Fruit fly (Drosophila melanogaster) whole organism, embryonic: ENCODE data around the gene Bet5.

Experiments used
- Atf3 ChIP-seq: fragments of 200-800 bp; sonication (Bioruptor generic); optimal IDR thresholded peaks from 3 replicates; lab custom pipeline; 2016; ENCODE audit warnings: missing biosample characterization, missing genetic modification characterization
- CG10462 ChIP-seq: fragments of 200-800 bp; sonication (Bioruptor generic); optimal IDR thresholded peaks from 2 replicates; lab custom pipeline; 2016; ENCODE audit warnings: missing biosample characterization, missing genetic modification characterization
- CG10654 ChIP-seq: fragments of 200-800 bp; sonication (Bioruptor generic); optimal IDR thresholded peaks from 2 replicates; lab custom pipeline; 2016; ENCODE audit warnings: missing biosample characterization, missing genetic modification characterization
- CG11085 ChIP-seq: fragments of 200-800 bp; sonication (Bioruptor generic); IDR thresholded peaks from 2 replicates; pipeline ENCODE4 v1.3.6; 2022; ENCODE audit warnings: missing biosample characterization, missing genetic modification characterization
- CG11093 ChIP-seq: fragments of 200-800 bp; sonication (Bioruptor generic); IDR thresholded peaks from 3 replicates; pipeline ENCODE4 v1.3.6; 2022; ENCODE audit warnings: missing biosample characterization, missing genetic modification characterization
- CG11247 ChIP-seq: fragments of 200-800 bp; sonication (Bioruptor generic); IDR thresholded peaks from 2 replicates; pipeline ENCODE4 v1.3.6; 2022; ENCODE audit warnings: missing biosample characterization, missing genetic modification characterization
- CG12769 ChIP-seq: fragments of 200-800 bp; sonication (Bioruptor generic); optimal IDR thresholded peaks from 2 replicates; lab custom pipeline; 2019; ENCODE audit warnings: missing biosample characterization, mild to moderate bottlenecking, missing genetic modification characterization, moderate library complexity
- CG13894 ChIP-seq: fragments of 200-800 bp; sonication (Bioruptor generic); optimal IDR thresholded peaks from 3 replicates; lab custom pipeline; 2018; ENCODE audit warnings: missing biosample characterization, mild to moderate bottlenecking, missing genetic modification characterization, moderate library complexity
- CG14710 ChIP-seq: fragments of 200-800 bp; sonication (Bioruptor generic); optimal IDR thresholded peaks from 3 replicates; lab custom pipeline; 2019; ENCODE audit warnings: missing biosample characterization, mild to moderate bottlenecking, missing genetic modification characterization, moderate library complexity
- CG15479 ChIP-seq: fragments of 200-800 bp; sonication (Bioruptor generic); optimal IDR thresholded peaks from 3 replicates; lab custom pipeline; 2019; ENCODE audit warnings: missing biosample characterization, mild to moderate bottlenecking, missing genetic modification characterization, moderate library complexity
- CG17359 ChIP-seq: fragments of 200-800 bp; sonication (Bioruptor generic); optimal IDR thresholded peaks from 3 replicates; lab custom pipeline; 2018; ENCODE audit warnings: missing biosample characterization, mild to moderate bottlenecking, missing genetic modification characterization, moderate library complexity
- CG17568 ChIP-seq: fragments of 200-800 bp; sonication (Bioruptor generic); optimal IDR thresholded peaks from 2 replicates; lab custom pipeline; 2018; ENCODE audit warnings: missing biosample characterization, mild to moderate bottlenecking, missing genetic modification characterization, moderate library complexity
- CG1792 ChIP-seq: fragments of 200-800 bp; sonication (Bioruptor generic); optimal IDR thresholded peaks from 2 replicates; lab custom pipeline; 2016; ENCODE audit warnings: missing biosample characterization, missing genetic modification characterization
- CG18619 ChIP-seq: fragments of 200-800 bp; sonication (Bioruptor generic); optimal IDR thresholded peaks from 3 replicates; lab custom pipeline; 2017; ENCODE audit warnings: missing biosample characterization, mild to moderate bottlenecking, missing genetic modification characterization
- CG2116 ChIP-seq: fragments of 200-800 bp; sonication (Bioruptor generic); optimal IDR thresholded peaks from 3 replicates; lab custom pipeline; 2018; ENCODE audit warnings: missing biosample characterization, mild to moderate bottlenecking, missing genetic modification characterization
- CG2129 ChIP-seq: fragments of 200-800 bp; sonication (Bioruptor generic); IDR thresholded peaks from 2 replicates; pipeline ENCODE4 v1.3.6; 2022; ENCODE audit warnings: missing biosample characterization, missing genetic modification characterization; ENCODE audit not compliant: partially characterized antibody
- CG31365 ChIP-seq: fragments of 200-800 bp; sonication (Bioruptor generic); optimal IDR thresholded peaks from 2 replicates; lab custom pipeline; 2018; ENCODE audit warnings: missing biosample characterization, mild to moderate bottlenecking, missing genetic modification characterization
- CG31388 ChIP-seq: fragments of 200-800 bp; sonication (Bioruptor generic); optimal IDR thresholded peaks from 2 replicates; lab custom pipeline; 2016; ENCODE audit warnings: missing biosample characterization, missing genetic modification characterization
- CG32772 ChIP-seq: fragments of 200-800 bp; sonication (Bioruptor generic); IDR thresholded peaks from 2 replicates; pipeline ENCODE4 v1.3.6; 2022; ENCODE audit warnings: missing biosample characterization, missing genetic modification characterization
- CG3281 ChIP-seq: fragments of 200-800 bp; sonication (Bioruptor generic); optimal IDR thresholded peaks from 3 replicates; lab custom pipeline; 2017; ENCODE audit warnings: missing biosample characterization, mild to moderate bottlenecking, missing genetic modification characterization
- CG34422 ChIP-seq: fragments of 200-800 bp; sonication (Bioruptor generic); IDR thresholded peaks from 3 replicates; pipeline ENCODE4 v1.3.6; 2022; ENCODE audit warnings: missing biosample characterization, missing genetic modification characterization
- CG4854 ChIP-seq: fragments of 200-800 bp; sonication (Bioruptor generic); optimal IDR thresholded peaks from 2 replicates; lab custom pipeline; 2016; ENCODE audit warnings: missing biosample characterization, missing genetic modification characterization, inconsistent platforms
- Chrac-16 ChIP-seq: fragments of 200-800 bp; sonication (Bioruptor generic); optimal IDR thresholded peaks from 3 replicates; lab custom pipeline; 2016; ENCODE audit warnings: missing biosample characterization, missing genetic modification characterization
- Dad ChIP-seq: fragments of 200-800 bp; sonication (Bioruptor generic); optimal IDR thresholded peaks from 3 replicates; lab custom pipeline; 2016; ENCODE audit warnings: missing biosample characterization, missing genetic modification characterization
- Dip2 ChIP-seq: fragments of 200-800 bp; sonication (Bioruptor generic); IDR thresholded peaks from 2 replicates; pipeline ENCODE4 v1.3.6; 2022; ENCODE audit warnings: missing biosample characterization, missing genetic modification characterization
- E2f2 ChIP-seq: fragments of 200-800 bp; sonication (Bioruptor generic); IDR thresholded peaks from 2 replicates; pipeline ENCODE4 v1.3.6; 2022; ENCODE audit warnings: missing biosample characterization, missing genetic modification characterization
- Fer2 ChIP-seq: fragments of 200-800 bp; sonication (Bioruptor generic); optimal IDR thresholded peaks from 2 replicates; lab custom pipeline; 2018; ENCODE audit warnings: missing biosample characterization, mild to moderate bottlenecking, missing genetic modification characterization, moderate library complexity
- H2.0 ChIP-seq: fragments of 200-800 bp; sonication (Bioruptor generic); IDR thresholded peaks from 2 replicates; pipeline ENCODE4 v1.3.6; 2022; ENCODE audit warnings: missing biosample characterization, missing genetic modification characterization
- HLH54F ChIP-seq: fragments of 200-800 bp; sonication (Bioruptor generic); optimal IDR thresholded peaks from 3 replicates; lab custom pipeline; 2016; ENCODE audit warnings: missing biosample characterization, missing genetic modification characterization
- Med ChIP-seq: fragments of 200-800 bp; sonication (Bioruptor generic); peaks from one replicate; lab custom pipeline; 2016; ENCODE audit warnings: missing biosample characterization, missing genetic modification characterization, mild to moderate bottlenecking, inconsistent platforms, moderate library complexity
- Myb ChIP-seq: fragments of 200-800 bp; sonication (Bioruptor generic); optimal IDR thresholded peaks from 2 replicates; lab custom pipeline; 2016; ENCODE audit warnings: missing biosample characterization, missing genetic modification characterization
- Nf-YA ChIP-seq: fragments of 200-800 bp; sonication (Bioruptor generic); IDR thresholded peaks from 2 replicates; pipeline ENCODE4 v1.3.6; 2022; ENCODE audit warnings: missing biosample characterization, missing genetic modification characterization
- Pdp1 ChIP-seq, 2 experiments: fragments of 200-800 bp; sonication (Bioruptor generic); optimal IDR thresholded peaks; 3 replicates each; lab custom pipeline; 2016; ENCODE audit warnings: missing biosample characterization in 2 of 2, missing genetic modification characterization in 2 of 2, mild to moderate bottlenecking in 1 of 2, moderate library complexity in 1 of 2
- Ssrp ChIP-seq: fragments of 200-800 bp; sonication (Bioruptor generic); optimal IDR thresholded peaks from 2 replicates; lab custom pipeline; 2018; ENCODE audit warnings: missing biosample characterization, mild to moderate bottlenecking, missing genetic modification characterization, moderate library complexity
- ab ChIP-seq: fragments of 200-800 bp; sonication (Bioruptor generic); optimal IDR thresholded peaks from 2 replicates; lab custom pipeline; 2016; ENCODE audit warnings: missing biosample characterization, missing genetic modification characterization
- chinmo ChIP-seq: fragments of 200-800 bp; sonication (Bioruptor generic); IDR thresholded peaks from 4 replicates; pipeline ENCODE4 v1.3.6; 2022; ENCODE audit warnings: missing biosample characterization, missing genetic modification characterization; ENCODE audit not compliant: partially characterized antibody
- da ChIP-seq: fragments of 200-800 bp; sonication (Bioruptor generic); optimal IDR thresholded peaks from 2 replicates; lab custom pipeline; 2016; ENCODE audit warnings: missing biosample characterization, missing genetic modification characterization
- dmrt11E ChIP-seq: fragments of 200-800 bp; sonication (Bioruptor generic); optimal IDR thresholded peaks from 3 replicates; lab custom pipeline; 2018; ENCODE audit warnings: missing biosample characterization, mild to moderate bottlenecking, missing genetic modification characterization, moderate library complexity
- gcm ChIP-seq: fragments of 200-800 bp; sonication (Bioruptor generic); optimal IDR thresholded peaks from 2 replicates; lab custom pipeline; 2019; ENCODE audit warnings: missing biosample characterization, mild to moderate bottlenecking, missing genetic modification characterization, moderate library complexity
- gcm2 ChIP-seq: fragments of 200-800 bp; sonication (Bioruptor generic); optimal IDR thresholded peaks from 2 replicates; lab custom pipeline; 2016; ENCODE audit warnings: missing biosample characterization, missing genetic modification characterization
- klu ChIP-seq: fragments of 200-800 bp; sonication (Bioruptor generic); IDR thresholded peaks from 2 replicates; pipeline ENCODE4 v1.3.6; 2022; ENCODE audit warnings: missing biosample characterization, missing genetic modification characterization
- nom ChIP-seq: fragments of 200-800 bp; sonication (Bioruptor generic); optimal IDR thresholded peaks from 2 replicates; lab custom pipeline; 2017; ENCODE audit warnings: missing biosample characterization, missing genetic modification characterization, mild to moderate bottlenecking, moderate library complexity, missing genetic modification reagents
- oc ChIP-seq: fragments of 200-800 bp; sonication (Bioruptor generic); optimal IDR thresholded peaks from 2 replicates; lab custom pipeline; 2018; ENCODE audit warnings: missing biosample characterization, mild to moderate bottlenecking, missing genetic modification characterization, moderate library complexity
- ro ChIP-seq: fragments of 200-800 bp; sonication (Bioruptor generic); IDR thresholded peaks from 2 replicates; pipeline ENCODE4 v1.3.6; 2022; ENCODE audit warnings: missing biosample characterization, missing genetic modification characterization
- sc ChIP-seq, 3 experiments: fragments of >200 bp in 2 of 3; fragments of 200-800 bp in 1 of 3; sonication (Bioruptor generic) in 1 of 3; optimal IDR thresholded peaks; 2 replicates in 2 of 3; 3 replicates in 1 of 3; lab custom pipeline; 2017; ENCODE audit warnings: mild to moderate bottlenecking in 1 of 3, missing biosample characterization in 1 of 3, missing genetic modification characterization in 1 of 3, missing genetic modification reagents in 1 of 3
- schlank ChIP-seq: fragments of 200-800 bp; sonication (Bioruptor generic); optimal IDR thresholded peaks from 2 replicates; lab custom pipeline; 2018; ENCODE audit warnings: missing biosample characterization, mild to moderate bottlenecking, missing genetic modification characterization
- sd ChIP-seq: fragments of 200-800 bp; sonication (Bioruptor generic); optimal IDR thresholded peaks from 3 replicates; lab custom pipeline; 2018; ENCODE audit warnings: missing biosample characterization, mild to moderate bottlenecking, missing genetic modification characterization, moderate library complexity
- slp2 ChIP-seq: fragments of 200-800 bp; sonication (Bioruptor generic); optimal IDR thresholded peaks from 2 replicates; lab custom pipeline; 2016; ENCODE audit warnings: missing biosample characterization, missing genetic modification characterization
- so ChIP-seq: fragments of 200-800 bp; sonication (Bioruptor generic); IDR thresholded peaks from 3 replicates; pipeline ENCODE4 v1.3.6; 2022; ENCODE audit warnings: missing biosample characterization, missing genetic modification characterization
- tin ChIP-seq: fragments of 200-800 bp; sonication (Bioruptor generic); optimal IDR thresholded peaks from 3 replicates; lab custom pipeline; 2016; ENCODE audit warnings: missing biosample characterization, missing genetic modification characterization
- zfh1 ChIP-seq: fragments of 200-800 bp; sonication (Bioruptor generic); IDR thresholded peaks from 3 replicates; pipeline ENCODE4 v1.3.6; 2022; ENCODE audit warnings: missing biosample characterization, missing genetic modification characterization

Bet5 gene

dm6 chr3R:30175045-30175589, 4.9 kb upstream of the Bet5 start (continued):
- TF ChIP-seq CG11085 (GFP tag; lab: Robert Waterston, UW) (no peak), chinmo (0 out of 4 replicates have a peak, but pooled peaks have one; percentile 21), CG31365 (no peak), CG32772 (GFP tag; lab: Robert Waterston, UW) (no peak), Myb (no peak), tin (no peak), E2f2 (GFP tag; lab: Robert Waterston, UW) (no peak), Dad (GFP tag; lab: Kevin White, UChicago) (no peak), Pdp1 (GFP tag; optimal IDR thresholded peaks at IDR 0.05; lab: Kevin White, UChicago) (peak in 1 of 2 experiments; percentile 96), CG17359 (tag; lab: Kevin White, UChicago) (no peak), CG2129 (GFP tag; lab: Robert Waterston, UW) (no peak), CG10462 (no peak), schlank (no peak), da (GFP tag; lab: Kevin White, UChicago) (no peak), ab (no peak), CG34422 (GFP tag; lab: Robert Waterston, UW) (no peak), CG11247 (GFP tag; lab: Robert Waterston, UW) (no peak), so (peak; percentile 65; the same call in 1 of the 3 replicates), zfh1 (GFP tag; lab: Robert Waterston, UW) (no peak), CG12769 (tag; lab: Kevin White, UChicago) (peak; percentile 62), CG1792 (no peak), Nf-YA (GFP tag; lab: Robert Waterston, UW) (no peak), nom (GFP tag; lab: Kevin White, UChicago) (no peak), oc (tag; lab: Kevin White, UChicago) (no peak)

dm6 chr3R:30176314-30176713, 3.7 kb upstream of the Bet5 start:
- no peak for TF ChIP-seq CG10654 (GFP tag; lab: Kevin White, UChicago)
- TF ChIP-seq CG18619 (GFP tag; lab: Kevin White, UChicago), result no peak
- no peak for TF ChIP-seq CG4854
- no peak for TF ChIP-seq Dip2 (GFP tag; lab: Robert Waterston, UW)
- no peak for TF ChIP-seq CG31388
- TF ChIP-seq CG11093 (GFP tag; lab: Robert Waterston, UW), result no peak
- TF ChIP-seq gcm, result no peak
- TF ChIP-seq chinmo, result 0 out of 4 replicates have a peak, but pooled peaks have one; percentile 15
- TF ChIP-seq CG12769 (tag; lab: Kevin White, UChicago), result peak; percentile 93
- no peak for TF ChIP-seq sc (optimal IDR thresholded peaks at IDR 0.05; lab: Kevin White, UChicago)
- no peak for TF ChIP-seq sc (GFP tag; optimal IDR thresholded peaks at IDR 0.05; lab: Kevin White, UChicago)
- TF ChIP-seq Fer2, result no peak
- no peak for TF ChIP-seq CG2116 (GFP tag; lab: Kevin White, UChicago)
- TF ChIP-seq H2.0, result no peak
- no peak for TF ChIP-seq slp2 (GFP tag; lab: Kevin White, UChicago)
- TF ChIP-seq CG17568, result no peak
- TF ChIP-seq dmrt11E (tag; lab: Kevin White, UChicago), result no peak
- TF ChIP-seq gcm2 (GFP tag; lab: Kevin White, UChicago), result no peak
- no peak for TF ChIP-seq CG13894 (tag; lab: Kevin White, UChicago)
- no peak for TF ChIP-seq HLH54F
- TF ChIP-seq Atf3 (GFP tag; lab: Kevin White, UChicago), result no peak
- TF ChIP-seq CG3281 (GFP tag; lab: Kevin White, UChicago), result no peak
- no peak for TF ChIP-seq Chrac-16 (GFP tag; lab: Kevin White, UChicago)
- peak; percentile 26 for TF ChIP-seq Med (GFP tag; lab: Kevin White, UChicago)
- peak; percentile 81 for TF ChIP-seq sd
- no peak for TF ChIP-seq ro
- TF ChIP-seq CG15479 (GFP tag; lab: Kevin White, UChicago), result no peak
- TF ChIP-seq klu (GFP tag; lab: Robert Waterston, UW), result no peak
- TF ChIP-seq Ssrp (tag; lab: Kevin White, UChicago), result no peak
- no peak for TF ChIP-seq CG14710 (tag; lab: Kevin White, UChicago)
